Fruit fly (Drosophila melanogaster): Measurements from ENCODE around the gene Nepl17.

The Nepl17 gene

dm6 chr3R:28880066-28880842 is 7.5 kb downstream of the Nepl17 start, which contains the start of the genes Nepl19 and Nepl20 (continued):
- peak; percentile 62 for TF ChIP-seq nom (GFP tag; optimal IDR thresholded peaks at IDR 0.05)
- TF ChIP-seq Ets65A (GFP tag) = peak; percentile 91
- peak; percentile 57; the same call in 1 of the 3 replicates for TF ChIP-seq CG2889 (GFP tag; IDR thresholded peaks at IDR 0.05)
- TF ChIP-seq Myb (GFP tag; optimal IDR thresholded peaks at IDR 0.05) = peak; percentile 29
- TF ChIP-seq sim (GFP tag; IDR thresholded peaks at IDR 0.05) = peak; percentile 58
- TF ChIP-seq CG12071 (GFP tag; optimal IDR thresholded peaks at IDR 0.05) = peak; percentile 81
- peak; percentile 50 for TF ChIP-seq gt (GFP tag; IDR thresholded peaks at IDR 0.05)
- peak; percentile 57 for TF ChIP-seq ewg (GFP tag; optimal IDR thresholded peaks at IDR 0.05)
- no peak for TF ChIP-seq eve (GFP tag; optimal IDR thresholded peaks at IDR 0.05)
- TF ChIP-seq otp (GFP tag; IDR thresholded peaks at IDR 0.05) = peak; percentile 77
- TF ChIP-seq onecut (GFP tag; IDR thresholded peaks at IDR 0.05) = peak; percentile 66
- TF ChIP-seq CG16863 (GFP tag; optimal IDR thresholded peaks at IDR 0.05) = peak; percentile 36
- TF ChIP-seq CG6272 (GFP tag; IDR thresholded peaks at IDR 0.05) = peak; percentile 77
- TF ChIP-seq gcm (GFP tag; optimal IDR thresholded peaks at IDR 0.05) = peak; percentile 70
- peak; percentile 78 for TF ChIP-seq lbe (GFP tag; optimal IDR thresholded peaks at IDR 0.05)
- 0 out of 2 replicates have a peak, but pooled peaks have one; percentile 25 for TF ChIP-seq Taf1 (GFP tag; IDR thresholded peaks at IDR 0.05)
- TF ChIP-seq slp2 (GFP tag; optimal IDR thresholded peaks at IDR 0.05) = no peak
- no peak for TF ChIP-seq ash1 (GFP tag; optimal IDR thresholded peaks at IDR 0.05)
- TF ChIP-seq tgo (GFP tag; IDR thresholded peaks at IDR 0.05) = peak; percentile 83
- TF ChIP-seq CG14050 (GFP tag; IDR thresholded peaks at IDR 0.05) = peak; percentile 50; the same call in 2 of the 3 replicates
- peak; percentile 34 to 78 for TF ChIP-seq dpn (GFP tag; optimal IDR thresholded peaks at IDR 0.05)
- TF ChIP-seq CG6654 (GFP tag; optimal IDR thresholded peaks at IDR 0.05) = peak; percentile 35
- peak; percentile 43 for TF ChIP-seq CG7786 (GFP tag; optimal IDR thresholded peaks at IDR 0.05)
- TF ChIP-seq sens (GFP tag) = peak; percentile 93
- TF ChIP-seq CG17385 (GFP tag; optimal IDR thresholded peaks at IDR 0.05) = peak; percentile 73
- TF ChIP-seq CG11723 (GFP tag; optimal IDR thresholded peaks at IDR 0.05) = peak; percentile 57
- peak; percentile 44 for TF ChIP-seq chn (GFP tag; optimal IDR thresholded peaks at IDR 0.05)
- peak; percentile 82 for TF ChIP-seq Optix (GFP tag; IDR thresholded peaks at IDR 0.05)
- TF ChIP-seq CG7963 (GFP tag; IDR thresholded peaks at IDR 0.05; ENCODE audit: partially characterized antibody) = no peak
- peak; percentile 78 for TF ChIP-seq phol (tag; optimal IDR thresholded peaks at IDR 0.05)
- peak; percentile 74 for TF ChIP-seq CG13296 (GFP tag; optimal IDR thresholded peaks at IDR 0.05)
- TF ChIP-seq CG34224 (GFP tag; IDR thresholded peaks at IDR 0.05; ENCODE audit: partially characterized antibody) = no peak
- no peak for TF ChIP-seq h (optimal IDR thresholded peaks at IDR 0.05)
- peak; percentile 83 for TF ChIP-seq CG7556 (GFP tag; optimal IDR thresholded peaks at IDR 0.05)
- peak; percentile 81 for TF ChIP-seq HHEX (GFP tag; optimal IDR thresholded peaks at IDR 0.05)
- TF ChIP-seq az2 (GFP tag; optimal IDR thresholded peaks at IDR 0.05) = peak; percentile 75
- TF ChIP-seq peb (GFP tag; IDR thresholded peaks at IDR 0.05) = peak; percentile 75
- TF ChIP-seq ssp (GFP tag; IDR thresholded peaks at IDR 0.05) = peak; percentile 76
- peak; percentile 84 for TF ChIP-seq CG17829 (tag; optimal IDR thresholded peaks at IDR 0.05)
- TF ChIP-seq dati (GFP tag; IDR thresholded peaks at IDR 0.05) = 0 out of 2 replicates have a peak, but pooled peaks have one; percentile 47
- TF ChIP-seq nerfin-2 (GFP tag; IDR thresholded peaks at IDR 0.05; ENCODE audit: partially characterized antibody) = no peak
- peak; percentile 78 for TF ChIP-seq CG5245 (GFP tag; optimal IDR thresholded peaks at IDR 0.05)
- TF ChIP-seq trh (GFP tag; optimal IDR thresholded peaks at IDR 0.05) = peak; percentile 22
- TF ChIP-seq vfl (GFP tag; optimal IDR thresholded peaks at IDR 0.05) = peak; percentile 71
- TF ChIP-seq CG3163 (GFP tag; optimal IDR thresholded peaks at IDR 0.05) = no peak
- peak; percentile 45 for TF ChIP-seq salm (tag; optimal IDR thresholded peaks at IDR 0.05)
- peak; percentile 63 for TF ChIP-seq Asciz (GFP tag; optimal IDR thresholded peaks at IDR 0.05)
- TF ChIP-seq CG30020 (tag; optimal IDR thresholded peaks at IDR 0.05) = no peak
- TF ChIP-seq Hr3 (GFP tag; optimal IDR thresholded peaks at IDR 0.05) = peak; percentile 55
- TF ChIP-seq Trl (optimal IDR thresholded peaks at IDR 0.05) = no peak
- peak; percentile 36 for TF ChIP-seq Trl (GFP tag; optimal IDR thresholded peaks at IDR 0.05)
